Worm (Caenorhabditis elegans): ENCODE measurements around the gene F14F9.2.

ce11 chrV:5137919-5138318 is 6.7 kb upstream of the F14F9.2 start, which contains the start of gene F14F9.3:
- TF ChIP-seq mdl-1 (tag; optimal IDR thresholded peaks at IDR 0.05): no peak
- TF ChIP-seq nhr-25 (tag; optimal IDR thresholded peaks at IDR 0.05): no peak
- no peak for TF ChIP-seq nhr-11 (tag; optimal IDR thresholded peaks at IDR 0.05)
- no peak for TF ChIP-seq ceh-82 (tag; optimal IDR thresholded peaks at IDR 0.05)
- no peak for TF ChIP-seq aly-2 (tag; optimal IDR thresholded peaks at IDR 0.05)
- no peak for TF ChIP-seq nhr-77 (tag; optimal IDR thresholded peaks at IDR 0.05)
- no peak for TF ChIP-seq elt-3 (tag; optimal IDR thresholded peaks at IDR 0.05)
- no peak for TF ChIP-seq unc-62 (GFP tag; optimal IDR thresholded peaks at IDR 0.05)
- no peak for TF ChIP-seq lsy-2 (tag; optimal IDR thresholded peaks at IDR 0.05)
